Worm (Caenorhabditis elegans) whole organism, dauer: ENCODE data around the gene rft-1.
"Not testable (repeated sequence)": the region's sequence is repeated elsewhere in the genome, so short reads cannot be mapped to it uniquely, and the experiment has no call there.

Experiments used
- unc-62 ChIP-seq: sonication (generic microtip); optimal IDR thresholded peaks from 2 replicates; lab custom pipeline; 2017; ENCODE audit warnings: missing biosample characterization, missing genetic modification reagents, missing genetic modification characterization

rft-1 gene

DNA sequence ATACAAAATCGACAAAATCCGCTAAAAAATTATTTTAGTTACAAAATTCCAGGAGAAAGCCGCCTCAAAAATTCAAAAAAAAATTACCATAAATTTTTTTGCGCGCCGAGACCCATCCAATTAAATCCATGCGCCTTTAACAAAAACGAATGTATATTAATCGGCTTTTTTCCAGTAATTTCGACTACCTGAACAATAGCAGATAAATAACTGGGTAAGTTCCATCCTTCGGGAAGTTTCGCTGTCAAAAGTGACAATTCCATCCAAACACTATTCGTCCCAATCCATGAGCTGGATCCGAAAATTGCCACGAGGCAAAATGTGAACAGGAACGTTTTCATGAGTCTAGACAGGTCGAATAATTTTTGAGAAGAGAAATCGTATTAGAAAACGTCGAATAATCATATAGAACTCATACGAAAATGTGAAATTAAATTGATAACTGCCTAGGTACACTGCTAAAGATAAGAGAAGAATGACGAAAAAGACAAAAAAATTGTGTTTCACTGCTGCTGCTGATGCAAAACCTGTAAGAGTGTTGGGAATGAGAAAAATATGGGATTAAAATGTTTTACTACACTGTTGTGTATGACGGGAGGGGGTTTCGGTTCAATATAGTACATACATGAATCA, at the start of gene rft-1:
rft-1 (minus strand) TSS at position 475 of the 633 bp plus-strand sequence.
- no peak for TF ChIP-seq unc-62 (GFP tag; lab: Kevin White, UChicago)

DNA sequence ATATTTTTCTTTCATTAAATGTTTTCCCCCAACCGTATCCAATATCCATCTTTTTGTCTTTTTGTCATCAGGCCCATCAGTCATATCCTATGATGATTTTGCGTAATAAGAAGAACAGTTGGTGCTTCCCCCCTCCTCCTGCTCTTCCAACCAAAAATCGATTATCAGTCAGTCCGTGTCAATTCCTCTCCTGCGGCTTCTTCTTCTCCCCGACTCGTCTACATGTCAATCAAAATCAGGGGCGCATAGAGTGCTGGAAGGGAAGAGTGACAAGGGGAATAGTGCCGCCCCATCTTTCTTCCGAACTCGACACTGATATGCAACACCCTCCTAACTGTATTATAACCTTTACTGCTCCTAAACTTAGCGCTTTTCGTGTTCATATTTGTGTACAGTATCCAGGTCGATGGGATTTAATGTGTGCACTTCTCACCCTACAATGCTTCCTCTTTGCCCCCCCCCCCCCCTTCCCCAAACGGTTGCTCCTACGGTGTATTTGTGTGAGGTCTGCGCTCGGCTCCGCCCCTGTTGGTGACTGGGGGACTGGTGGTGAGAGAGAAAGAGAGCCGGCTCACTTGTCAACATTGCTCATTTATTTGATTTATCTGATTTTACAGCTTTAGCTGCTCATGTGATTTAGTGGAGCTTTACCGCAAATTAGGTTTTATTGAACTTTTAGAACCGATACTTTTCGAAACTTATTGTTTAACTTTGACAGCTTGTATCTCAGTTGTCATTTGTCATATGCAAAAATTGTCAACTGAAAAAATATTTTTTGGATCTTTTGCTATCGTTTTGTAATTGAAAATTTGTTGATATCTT, 48.5 kb upstream of the rft-1 start:
- no peak for TF ChIP-seq unc-62 (GFP tag; lab: Kevin White, UChicago)

DNA sequence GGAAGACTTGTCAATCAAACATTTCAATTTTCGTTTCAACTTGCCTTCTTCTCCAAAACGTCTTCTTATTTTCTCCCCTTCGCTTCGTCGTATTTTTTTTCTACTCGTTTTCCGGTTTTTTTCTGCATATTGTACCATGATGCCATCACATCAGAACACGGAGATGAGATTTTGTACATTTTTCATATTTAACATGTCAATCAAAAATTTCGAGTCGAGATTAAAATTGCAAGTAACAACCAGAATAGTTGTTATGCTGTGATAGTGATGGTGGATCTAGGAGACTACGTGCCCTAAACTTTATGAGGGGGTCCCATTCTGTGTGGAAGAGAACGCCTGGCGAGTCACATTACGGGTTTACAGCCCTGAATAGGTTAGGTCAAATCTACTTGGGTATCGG, 46.9 kb upstream of the rft-1 start:
- TF ChIP-seq unc-62 (GFP tag; lab: Kevin White, UChicago): no peak

DNA sequence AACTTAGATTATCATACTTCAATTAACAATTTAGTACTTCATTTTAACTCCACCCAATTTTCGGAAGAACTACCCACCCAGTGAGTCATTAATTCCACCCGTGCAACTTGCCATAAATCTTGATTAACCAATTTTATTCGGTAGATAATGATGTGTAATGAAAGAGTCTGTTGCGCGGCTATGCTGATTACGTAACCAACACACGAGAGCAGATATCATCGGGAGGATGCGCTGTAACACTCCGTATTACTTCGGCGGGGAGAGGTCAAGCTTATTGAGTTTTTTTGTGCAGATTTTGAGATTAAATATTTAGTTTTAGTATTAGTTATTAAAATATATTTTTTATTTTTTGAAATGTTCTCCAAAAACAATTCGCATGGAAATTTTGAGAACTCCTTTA, 46.0 kb upstream of the rft-1 start:
- no peak for TF ChIP-seq unc-62 (GFP tag; lab: Kevin White, UChicago)

DNA sequence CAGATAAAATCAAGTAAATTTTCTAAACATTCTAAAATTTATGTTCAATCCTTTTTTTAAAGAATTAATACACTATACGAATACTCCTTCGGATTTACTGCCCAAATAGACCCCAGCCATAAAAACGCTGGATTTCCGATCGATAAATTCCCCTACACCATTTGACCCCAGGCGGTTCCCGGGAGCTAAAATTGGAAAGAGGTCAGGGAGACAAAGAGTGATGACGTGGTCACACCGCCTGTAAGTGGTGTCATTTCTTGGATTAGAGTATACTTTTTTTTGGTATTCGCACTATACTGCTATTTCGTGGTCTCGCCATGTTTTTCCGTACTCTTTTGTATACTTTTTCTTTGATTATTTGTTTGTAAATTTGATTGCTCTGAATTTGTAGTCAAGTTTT, 44.9 kb upstream of the rft-1 start:
- no peak for TF ChIP-seq unc-62 (GFP tag; lab: Kevin White, UChicago)

DNA sequence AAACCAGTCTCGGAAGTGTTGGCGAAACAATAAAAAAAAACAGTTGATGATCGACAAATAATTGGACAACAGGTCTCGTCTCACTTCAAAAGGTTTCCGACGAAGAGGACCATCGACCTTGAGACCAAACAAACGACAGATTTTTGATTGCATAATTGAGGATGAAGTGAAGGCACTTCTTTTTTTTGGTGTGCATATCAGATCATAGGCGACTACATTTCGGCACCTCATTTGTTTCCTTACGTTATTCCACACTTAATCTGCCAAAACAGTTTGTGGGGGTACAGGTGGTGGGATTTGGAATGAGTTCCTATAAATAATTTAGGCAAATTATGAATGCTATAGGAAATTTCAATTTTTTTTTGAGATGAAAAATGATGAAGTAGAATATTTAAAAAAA, 43.6 kb upstream of the rft-1 start:
- TF ChIP-seq unc-62 (GFP tag; lab: Kevin White, UChicago): no peak

DNA sequence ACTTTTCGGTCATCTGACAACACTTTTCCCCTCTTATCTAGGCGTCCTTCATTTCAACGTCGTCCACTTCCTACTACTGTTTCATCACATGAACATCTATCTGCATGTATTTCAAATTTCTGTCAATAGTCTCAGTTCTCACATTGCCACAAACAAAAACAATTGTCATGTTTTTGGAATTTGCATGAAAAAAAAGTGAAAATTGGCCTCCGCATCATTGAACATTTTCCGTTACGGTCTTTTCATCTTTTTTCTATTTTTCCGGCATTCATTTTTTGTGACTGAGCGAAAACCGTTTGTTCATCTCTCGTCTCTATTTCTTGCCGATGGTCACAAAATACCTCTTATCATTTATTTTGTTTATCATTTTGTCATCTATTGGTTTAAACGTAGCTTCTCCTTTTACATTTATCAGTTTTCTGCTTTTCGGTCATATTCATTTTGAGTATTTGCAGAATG, 40.1 kb upstream of the rft-1 start, which contains the start of gene exc-15:
exc-15 (plus strand) TSS at position 411 of the 459 bp plus-strand sequence.
- TF ChIP-seq unc-62 (GFP tag; lab: Kevin White, UChicago): no peak

DNA sequence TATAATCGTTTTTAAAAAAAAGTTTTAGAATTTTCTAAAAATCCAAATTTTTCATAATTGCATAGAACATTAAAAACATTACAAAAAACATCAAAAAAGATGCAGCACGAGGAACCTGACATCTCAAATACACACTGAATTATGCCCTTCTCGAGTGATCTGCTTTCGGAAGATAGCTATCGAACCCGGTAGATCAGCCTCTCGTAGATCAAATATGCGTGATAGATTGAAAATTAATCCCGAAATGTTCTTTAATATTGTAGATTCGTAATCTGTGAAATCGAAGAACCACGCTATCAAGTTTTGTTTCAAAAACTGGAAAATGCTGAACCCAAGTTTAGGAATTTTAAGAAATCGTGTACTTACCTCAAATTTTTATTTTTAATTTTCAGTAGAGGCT, 38.8 kb upstream of the rft-1 start:
- no peak for TF ChIP-seq unc-62 (GFP tag; lab: Kevin White, UChicago)

DNA sequence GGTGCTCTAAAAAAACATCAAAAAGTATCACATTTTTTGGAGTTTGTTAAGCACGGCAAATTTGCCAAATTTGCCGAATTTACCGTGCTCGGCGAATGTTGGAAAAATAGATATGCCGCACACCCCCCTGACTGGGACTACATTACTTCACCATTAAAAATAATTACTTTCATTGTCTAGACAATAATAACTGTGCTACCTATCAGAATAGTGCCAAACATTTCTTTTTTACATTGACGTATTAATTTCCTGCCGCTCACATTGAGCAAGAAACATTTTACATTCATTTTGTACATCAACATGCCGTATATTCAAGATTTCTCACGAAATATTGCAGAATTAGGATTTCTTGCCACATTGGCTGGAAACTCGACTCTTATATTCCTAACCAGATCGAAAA, 31.5 kb upstream of the rft-1 start, which contains the start of gene str-35:
str-35 (plus strand) TSS at position 301 of the 400 bp plus-strand sequence.
- TF ChIP-seq unc-62 (GFP tag; lab: Kevin White, UChicago): not testable (repeated sequence)

DNA sequence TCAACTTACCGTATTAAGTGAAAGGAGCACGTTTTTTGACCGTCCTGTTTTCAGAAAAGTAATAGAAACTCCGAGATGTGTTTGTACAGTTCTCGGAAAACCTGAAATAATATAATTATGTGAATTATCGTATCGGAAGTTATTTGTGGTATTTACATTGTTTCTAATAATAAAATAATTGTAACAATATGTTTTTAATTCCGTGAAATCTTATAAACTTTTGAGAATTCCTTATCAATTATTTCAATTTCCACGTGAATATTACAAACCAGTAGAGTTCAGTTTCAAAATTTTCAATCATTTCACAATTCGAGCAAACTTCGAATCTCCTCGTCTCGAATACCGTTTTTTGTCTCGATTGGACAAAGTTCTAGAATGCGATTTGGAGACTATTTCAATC, 28.0 kb upstream of the rft-1 start, which contains the start of gene T08H10.3:
T08H10.3 (plus strand) TSS at position 301 of the 400 bp plus-strand sequence.
- TF ChIP-seq unc-62 (GFP tag; lab: Kevin White, UChicago): no peak

DNA sequence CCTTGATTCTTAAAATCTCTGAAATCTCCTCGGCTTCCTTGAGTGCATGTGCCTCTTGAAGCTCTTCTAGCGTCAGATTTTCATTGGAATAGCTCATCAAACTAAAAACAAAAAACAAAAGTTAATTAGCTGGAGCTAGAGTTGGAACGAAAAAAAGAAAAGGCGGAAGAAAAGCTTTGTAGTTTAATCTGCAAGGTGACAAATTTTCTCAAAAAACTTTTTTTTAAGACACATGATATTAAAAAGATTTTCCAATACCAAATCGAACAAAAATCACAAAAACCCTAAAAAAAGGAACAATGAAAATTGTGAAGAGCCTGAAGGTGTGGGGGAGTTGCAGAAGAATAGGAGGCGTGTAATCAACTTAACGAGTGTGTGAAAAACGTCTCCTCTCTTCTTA, 11.6 kb upstream of the rft-1 start, which contains the start of gene gnrr-5:
gnrr-5 (minus strand) TSS at position 101 of the 400 bp plus-strand sequence.
- no peak for TF ChIP-seq unc-62 (GFP tag; lab: Kevin White, UChicago)

DNA sequence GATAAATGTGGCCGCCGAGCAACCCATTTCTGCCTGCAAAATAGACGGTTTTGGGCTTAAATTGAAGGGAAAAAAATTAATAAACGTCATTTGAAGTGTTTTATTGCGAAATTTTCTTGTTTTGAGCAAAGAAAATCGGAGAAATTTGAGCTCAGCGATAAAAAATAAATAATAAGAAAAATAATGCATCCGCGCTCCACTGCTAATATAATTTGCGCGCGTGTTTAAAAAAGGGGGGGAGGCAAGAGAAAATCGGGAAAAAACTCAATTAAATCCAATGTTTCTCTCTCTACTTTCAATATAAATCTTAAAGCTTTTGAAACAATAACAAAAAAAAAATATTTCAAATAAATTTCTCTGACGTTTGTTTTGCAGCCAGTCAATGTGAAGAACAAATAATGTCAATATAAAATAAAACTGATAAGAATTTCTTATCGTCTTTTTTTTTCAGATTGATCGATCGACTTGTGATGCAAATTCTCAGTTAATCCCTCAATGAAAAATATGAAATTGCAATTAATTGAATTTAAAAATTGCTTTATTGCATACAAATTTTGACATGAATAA, 7.6 kb upstream of the rft-1 start, which contains the start of gene rft-2:
rft-2 (minus strand) TSS at position 41 of the 567 bp plus-strand sequence.
- no peak for TF ChIP-seq unc-62 (GFP tag; lab: Kevin White, UChicago)

DNA sequence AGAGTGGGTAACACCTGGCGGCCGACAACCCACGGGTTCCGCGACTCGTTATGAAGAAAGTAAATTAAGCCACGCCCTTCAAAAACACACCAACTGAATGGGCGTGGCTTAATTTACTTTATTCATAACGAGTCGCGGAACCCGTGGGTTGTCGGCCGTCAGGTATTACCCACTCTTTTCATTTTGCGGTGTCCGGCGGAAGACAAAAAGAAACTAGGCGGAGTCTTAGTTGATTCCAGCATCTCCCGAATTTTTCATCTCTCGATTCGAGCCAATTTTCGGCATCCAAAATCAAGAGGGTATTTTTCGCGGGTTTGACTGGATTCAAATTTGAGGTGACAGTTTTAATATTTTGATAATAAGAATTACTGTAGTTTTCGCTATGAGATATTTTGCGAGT, 4.6 kb upstream of the rft-1 start:
- no peak for TF ChIP-seq unc-62 (GFP tag; lab: Kevin White, UChicago)

DNA sequence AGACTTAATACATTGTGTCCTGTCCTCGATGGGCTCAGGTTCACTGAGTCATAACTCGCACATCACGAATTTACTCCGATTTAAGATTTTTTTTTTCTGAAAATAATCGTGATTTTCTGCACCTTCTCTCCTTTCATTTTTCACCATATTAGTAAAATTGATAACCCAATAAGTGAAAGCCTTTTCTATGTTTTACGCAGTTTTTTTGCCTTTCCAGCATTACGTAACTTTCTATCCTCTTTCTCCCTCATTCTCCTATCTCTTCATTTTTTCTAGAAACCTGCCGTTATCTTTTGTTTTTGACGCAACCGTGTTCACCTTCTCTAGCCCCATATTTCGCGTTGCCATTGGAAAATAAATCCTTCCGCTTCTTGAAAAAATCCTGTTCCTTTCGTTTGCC, 5.8 kb downstream of the rft-1 start:
- TF ChIP-seq unc-62 (GFP tag; lab: Kevin White, UChicago): no peak

DNA sequence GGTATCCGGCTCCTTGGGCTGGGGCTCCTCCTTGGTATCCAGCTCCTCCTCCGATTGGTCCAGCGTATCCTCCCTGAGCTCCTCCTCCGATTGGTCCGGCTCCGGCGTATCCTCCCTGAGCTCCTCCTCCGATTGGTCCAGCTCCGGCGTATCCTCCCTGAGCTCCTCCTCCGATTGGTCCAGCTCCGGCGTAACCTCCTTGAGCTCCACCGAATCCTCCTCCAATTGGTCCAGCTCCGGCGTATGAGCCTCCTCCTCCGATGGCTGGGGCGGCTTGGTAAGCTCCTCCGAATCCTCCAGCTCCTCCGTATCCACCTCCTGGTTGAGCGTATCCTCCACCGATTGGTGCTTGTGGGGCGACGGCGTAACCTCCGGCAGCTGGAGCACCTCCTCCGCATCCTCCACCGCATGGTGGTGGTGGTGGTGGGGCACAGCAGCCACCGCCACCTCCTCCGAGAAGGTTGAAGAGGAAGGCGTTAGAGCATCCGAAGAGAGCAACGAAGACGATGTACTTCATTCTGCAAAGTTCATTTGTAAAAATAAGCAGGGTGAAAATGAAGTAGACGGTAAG, 7.5 kb downstream of the rft-1 start, which contains the start of gene Y47D7A.13:
Y47D7A.13 (minus strand) TSS at position 517 of the 571 bp plus-strand sequence.
- TF ChIP-seq unc-62 (GFP tag; lab: Kevin White, UChicago): no peak
